Fruit fly (Drosophila melanogaster): ENCODE data around the gene Hmgcl.

dm6 chr2L:7009807-7010470 is 49.8 kb downstream of the Hmgcl start, which contains the start of gene uif:
- TF ChIP-seq psq (GFP tag; optimal IDR thresholded peaks at IDR 0.05) (peak; percentile 92), woc (GFP tag; optimal IDR thresholded peaks at IDR 0.05) (no peak), CG32264 (GFP tag; optimal IDR thresholded peaks at IDR 0.05) (no peak), Rel (GFP tag; optimal IDR thresholded peaks at IDR 0.05) (no peak), Rel (tag; optimal IDR thresholded peaks at IDR 0.05) (no peak), usp (GFP tag; optimal IDR thresholded peaks at IDR 0.05) (no peak), dsf (GFP tag; optimal IDR thresholded peaks at IDR 0.05; ENCODE audit: borderline replicate concordance) (no peak), GATAd (GFP tag; optimal IDR thresholded peaks at IDR 0.05) (no peak), Dfd (GFP tag; optimal IDR thresholded peaks at IDR 0.05) (no peak), br (GFP tag; optimal IDR thresholded peaks at IDR 0.05) (no peak), N (GFP tag; optimal IDR thresholded peaks at IDR 0.05) (no peak), Hr78 (GFP tag; optimal IDR thresholded peaks at IDR 0.05) (no peak), ey (GFP tag; optimal IDR thresholded peaks at IDR 0.05) (no peak), pan (optimal IDR thresholded peaks at IDR 0.05) (no peak)

Measured in whole organism, wandering third instar larva.